Worm (Caenorhabditis elegans) whole organism, L4 larva: Measurements from ENCODE around the gene C36E6.2.

Experiments
- aly-2 ChIP-seq: sonication (generic microtip); optimal IDR thresholded peaks from 2 replicates; lab custom pipeline; 2018; ENCODE audit warnings: missing biosample characterization, missing genetic modification characterization
- ceh-82 ChIP-seq: sonication (generic microtip); optimal IDR thresholded peaks from 2 replicates; lab custom pipeline; 2017; ENCODE audit warnings: missing biosample characterization, missing genetic modification characterization
- cey-2 ChIP-seq: sonication (generic microtip); optimal IDR thresholded peaks from 3 replicates; lab custom pipeline; 2017; ENCODE audit warnings: missing genetic modification characterization, mild to moderate bottlenecking, missing compliant biosample characterization, antibody characterized with exemption, borderline replicate concordance; ENCODE audit not compliant: insufficient read depth
- dve-1 ChIP-seq: sonication (generic microtip); optimal IDR thresholded peaks from 2 replicates; lab custom pipeline; 2017; ENCODE audit warnings: antibody characterized with exemption, mild to moderate bottlenecking, missing genetic modification characterization, missing compliant biosample characterization; ENCODE audit not compliant: insufficient read depth
- hlh-30 ChIP-seq: sonication (generic microtip); optimal IDR thresholded peaks from 2 replicates; lab custom pipeline; 2017; ENCODE audit warnings: antibody characterized with exemption, mild to moderate bottlenecking, missing genetic modification characterization, missing compliant biosample characterization; ENCODE audit not compliant: insufficient read depth
- lin-15B ChIP-seq: fragments of 150-350 bp; sonication (generic microtip); optimal IDR thresholded peaks from 3 replicates; lab custom pipeline; 2014; ENCODE audit warnings: missing biosample characterization, missing genetic modification characterization
- mdl-1 ChIP-seq, 2 experiments: fragments of 150-350 bp in 1 of 2; sonication (generic microtip) in 1 of 2; optimal IDR thresholded peaks; 2 replicates each; lab custom pipeline; 2014 to 2017; ENCODE audit warnings: missing biosample characterization in 2 of 2, missing genetic modification characterization in 2 of 2
- nhr-11 ChIP-seq: fragments of 150-350 bp; optimal IDR thresholded peaks from 2 replicates; lab custom pipeline; 2014; ENCODE audit warnings: missing biosample characterization, missing genetic modification characterization
- nhr-28 ChIP-seq: fragments of 150-350 bp; optimal IDR thresholded peaks from 2 replicates; lab custom pipeline; 2014; ENCODE audit warnings: missing biosample characterization, missing genetic modification characterization
- set-16 ChIP-seq: fragments of 200-800 bp; sonication (Bioruptor generic); IDR thresholded peaks from 2 replicates; pipeline ENCODE4 v1.3.6; 2022; ENCODE audit warnings: missing genetic modification reagents, missing genetic modification characterization, missing compliant biosample characterization
- unc-62 ChIP-seq, 3 experiments: fragments of 150-350 bp in 1 of 3; sonication (generic microtip); optimal IDR thresholded peaks in 2 of 3; peaks in 1 of 3; 1 replicate in 1 of 3; 2 replicates in 2 of 3; lab custom pipeline; 2014 to 2017; ENCODE audit warnings: missing biosample characterization in 3 of 3, missing genetic modification characterization in 3 of 3, missing genetic modification reagents in 3 of 3, missing genotype in 1 of 3
- ztf-11 ChIP-seq: fragments of 150-350 bp; optimal IDR thresholded peaks from 2 replicates; lab custom pipeline; 2014; ENCODE audit warnings: missing biosample characterization, missing genetic modification characterization

DNA sequence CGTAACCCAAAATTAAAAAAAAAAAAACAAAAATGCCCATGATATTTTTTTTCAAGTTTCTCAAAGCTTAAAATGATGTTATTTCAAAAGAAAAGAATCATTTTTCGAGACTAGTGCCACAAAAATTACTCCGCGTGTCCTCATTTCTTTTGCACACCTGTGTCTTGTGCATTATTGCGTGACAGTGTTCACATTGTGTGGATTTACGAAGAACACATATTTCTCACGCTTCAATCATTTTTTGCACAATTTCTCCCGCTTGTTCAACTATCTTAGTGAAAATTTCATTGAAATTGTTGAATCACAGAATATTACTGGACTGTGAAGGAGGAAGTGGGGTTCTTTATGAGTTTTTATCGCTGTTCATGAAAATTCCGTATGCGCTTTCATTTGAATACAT lies 42.6 kb upstream of the C36E6.2 start:
- TF ChIP-seq lin-15B (tag; lab: Kevin White, UChicago), result no peak
- no peak for TF ChIP-seq nhr-28
- TF ChIP-seq unc-62 (GFP tag; optimal IDR thresholded peaks at IDR 0.05 in 1 of 2; lab: Kevin White, UChicago), result no peak
- no peak for TF ChIP-seq unc-62 (tag; optimal IDR thresholded peaks at IDR 0.05; lab: Kevin White, UChicago)
- no peak for TF ChIP-seq dve-1 (tag; lab: Kevin White, UChicago)
- TF ChIP-seq ztf-11 (tag; lab: Kevin White, UChicago), result no peak
- no peak for TF ChIP-seq nhr-11 (tag; lab: Kevin White, UChicago)
- TF ChIP-seq hlh-30 (tag; lab: Kevin White, UChicago), result peak; percentile 1
- no peak for TF ChIP-seq mdl-1 (tag; optimal IDR thresholded peaks at IDR 0.05; lab: Kevin White, UChicago)
- TF ChIP-seq ceh-82, result no peak
- no peak for TF ChIP-seq aly-2 (tag; lab: Kevin White, UChicago)
- no peak for TF ChIP-seq cey-2 (tag; lab: Kevin White, UChicago)
- no peak for TF ChIP-seq set-16
